Worm (Caenorhabditis elegans) whole organism, L4/young adult: ENCODE measurements around the gene trap-2.
A peak's percentile ranks its signal among the peaks of the same experiment; 100 is the strongest.

Experiments
- W03F9.2 ChIP-seq: fragments of 150-350 bp; optimal IDR thresholded peaks from 2 replicates; lab custom pipeline; 2014; ENCODE audit warnings: missing biosample characterization, missing genetic modification characterization
- dao-5 ChIP-seq: sonication (generic microtip); optimal IDR thresholded peaks from 2 replicates; lab custom pipeline; 2016; ENCODE audit warnings: missing genotype, missing genetic modification characterization, moderate library complexity, missing compliant biosample characterization
- him-1 ChIP-seq: sonication (generic microtip); optimal IDR thresholded peaks from 2 replicates; lab custom pipeline; 2016; ENCODE audit warnings: missing genotype, missing genetic modification reagents, missing genetic modification characterization, missing compliant biosample characterization

trap-2 gene

DNA sequence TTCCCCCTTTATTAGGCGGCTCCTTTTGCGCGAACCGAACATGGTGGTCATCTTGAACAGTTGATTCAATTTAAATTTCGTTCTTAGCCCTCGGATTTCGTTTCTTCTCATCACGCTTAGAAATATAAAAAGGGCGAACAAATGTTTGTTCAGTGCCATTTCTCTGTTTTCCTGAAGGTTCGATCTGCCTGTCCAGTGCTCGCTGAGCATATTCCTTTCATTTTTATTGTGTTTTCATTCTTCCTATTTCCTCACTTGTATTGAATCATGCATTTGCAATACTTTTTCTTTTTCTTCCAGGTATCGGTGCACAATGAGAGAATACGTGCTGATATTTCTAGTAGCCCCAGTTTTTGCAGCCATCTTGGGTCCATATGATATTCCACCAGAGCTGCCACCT, 9.6 kb upstream of the trap-2 start, which contains the start of gene nas-15:
Gene nas-15 (plus strand): TSS at position 301 of the 400 bp plus-strand sequence.
- TF ChIP-seq dao-5 (no peak), him-1 (tag; lab: Kevin White, UChicago) (no peak), W03F9.2 (no peak)

ce11 chrX:772184-772583, 4.3 kb upstream of the trap-2 start, which contains the start of gene T04G9.4:
TSS of gene T04G9.4 (plus strand) at chrX:772476.
- TF ChIP-seq him-1 (tag; lab: Kevin White, UChicago): no peak
- TF ChIP-seq dao-5: no peak
- no peak for TF ChIP-seq W03F9.2

DNA sequence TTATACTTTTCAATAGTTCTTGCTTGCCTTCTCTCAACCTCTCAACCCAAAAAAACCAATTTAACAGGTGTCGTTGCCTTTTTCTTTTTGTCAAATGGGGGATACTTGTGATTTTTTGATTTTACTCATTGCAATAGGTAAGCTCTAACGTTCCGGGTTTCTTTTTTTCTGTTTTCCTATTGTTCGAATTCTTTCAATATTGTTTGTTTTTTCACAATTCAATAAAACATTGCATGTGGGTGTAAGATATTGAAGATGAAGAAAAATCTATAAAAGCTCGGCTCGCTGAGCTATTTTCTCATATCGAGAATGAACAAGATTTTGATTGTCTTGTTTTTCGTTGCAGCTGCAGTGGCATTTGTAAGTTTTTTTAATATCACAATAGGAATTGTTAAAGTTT, 2.7 kb upstream of the trap-2 start, which contains the start of gene T04G9.7:
Gene T04G9.7 (plus strand): TSS at position 301 of the 400 bp plus-strand sequence.
- TF ChIP-seq him-1 (tag; lab: Kevin White, UChicago): no peak
- no peak for TF ChIP-seq W03F9.2
- TF ChIP-seq dao-5: no peak

DNA sequence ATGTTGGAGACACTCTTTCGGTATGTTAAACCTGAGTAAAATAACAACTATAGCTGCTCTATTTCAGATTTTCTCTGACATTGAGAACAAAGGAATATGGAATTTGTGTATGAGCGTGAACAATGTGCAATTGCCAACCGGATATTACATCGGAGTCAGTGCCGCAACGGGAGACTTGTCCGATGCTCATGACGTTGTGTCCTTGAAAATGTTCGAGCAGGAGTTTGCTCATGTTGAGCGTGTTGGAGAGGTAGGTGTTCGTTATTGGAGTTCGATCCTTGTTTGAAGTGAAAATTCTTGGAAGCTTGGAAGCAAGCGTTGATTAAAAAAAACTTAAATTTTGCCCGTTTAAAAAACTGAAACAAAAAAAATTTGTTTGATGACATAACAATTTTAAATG, 1.7 kb upstream of the trap-2 start:
- no peak for TF ChIP-seq W03F9.2
- TF ChIP-seq him-1 (tag; lab: Kevin White, UChicago): no peak
- no peak for TF ChIP-seq dao-5

- TF ChIP-seq him-1 (tag; lab: Kevin White, UChicago) (no peak), W03F9.2 (no peak), dao-5 (no peak)
These were observed 4.4 kb downstream of the trap-2 start, which contains the start of gene dyf-11 for ce11 chrX:763452-763851. TSS of gene dyf-11 (plus strand) at chrX:763752.

ce11 chrX:760579-760978, 7.3 kb downstream of the trap-2 start:
- TF ChIP-seq W03F9.2: no peak
- no peak for TF ChIP-seq him-1 (tag; lab: Kevin White, UChicago)
- no peak for TF ChIP-seq dao-5

DNA sequence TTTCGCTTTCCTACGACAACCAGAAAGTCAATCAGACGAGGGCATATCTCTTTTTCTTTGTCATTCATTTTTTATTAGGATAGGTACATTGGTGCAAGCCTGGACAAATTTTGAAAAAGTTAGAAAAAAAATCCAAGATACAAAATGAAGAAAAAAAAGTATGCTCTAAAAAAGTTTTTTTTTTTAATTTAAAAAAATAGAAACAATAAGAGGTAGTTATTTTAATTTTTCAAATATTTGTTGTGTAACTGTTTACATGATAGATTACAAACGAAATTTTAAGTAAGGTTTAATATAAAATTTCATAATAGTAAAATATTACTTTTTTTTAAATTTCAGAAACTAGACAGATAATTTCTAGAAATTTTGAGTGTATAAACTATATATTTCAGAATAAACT, 8.2 kb downstream of the trap-2 start, which contains the start of gene aex-3:
Gene aex-3 (minus strand): TSS at position 101 of the 400 bp plus-strand sequence.
- TF ChIP-seq W03F9.2 (no peak), dao-5 (no peak), him-1 (tag; lab: Kevin White, UChicago) (no peak)

ce11 chrX:748319-748718, 19.6 kb downstream of the trap-2 start:
- TF ChIP-seq him-1 (tag; lab: Kevin White, UChicago) (no peak), dao-5 (no peak), W03F9.2 (no peak)

- TF ChIP-seq dao-5 (no peak), W03F9.2 (no peak), him-1 (tag; lab: Kevin White, UChicago) (no peak)
These were observed 30.9 kb downstream of the trap-2 start for ce11 chrX:736989-737388.

- TF ChIP-seq dao-5 (no peak), him-1 (tag; lab: Kevin White, UChicago) (no peak)
These were observed 32.3 kb downstream of the trap-2 start, which contains the start of gene npr-19 for ce11 chrX:735572-735971. TSS of gene npr-19 (minus strand) at chrX:735672.

ce11 chrX:729062-729461, 38.8 kb downstream of the trap-2 start:
- TF ChIP-seq him-1 (tag; lab: Kevin White, UChicago) (no peak), dao-5 (no peak), W03F9.2 (no peak)

DNA sequence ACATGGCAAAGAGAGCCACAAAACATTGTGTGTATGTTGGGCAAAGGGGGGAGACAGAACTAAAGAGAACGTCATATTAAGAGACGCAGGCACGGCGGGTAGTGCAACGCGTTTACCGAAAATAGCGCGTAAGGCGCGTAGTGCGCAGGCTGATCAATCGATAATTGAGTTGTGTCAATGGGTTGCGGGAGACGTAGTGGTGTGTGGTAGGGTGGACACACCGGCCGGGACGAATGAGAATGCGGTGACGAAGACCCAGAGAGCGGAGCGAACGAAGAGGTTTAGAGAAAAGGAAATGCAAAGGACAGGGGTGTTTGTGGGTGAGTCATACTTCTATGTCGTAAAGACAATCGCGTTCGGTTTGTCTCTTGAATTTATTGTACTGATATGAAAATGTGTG, 40.1 kb downstream of the trap-2 start:
- TF ChIP-seq W03F9.2: peak; percentile 57
- TF ChIP-seq him-1 (tag; lab: Kevin White, UChicago): no peak

DNA sequence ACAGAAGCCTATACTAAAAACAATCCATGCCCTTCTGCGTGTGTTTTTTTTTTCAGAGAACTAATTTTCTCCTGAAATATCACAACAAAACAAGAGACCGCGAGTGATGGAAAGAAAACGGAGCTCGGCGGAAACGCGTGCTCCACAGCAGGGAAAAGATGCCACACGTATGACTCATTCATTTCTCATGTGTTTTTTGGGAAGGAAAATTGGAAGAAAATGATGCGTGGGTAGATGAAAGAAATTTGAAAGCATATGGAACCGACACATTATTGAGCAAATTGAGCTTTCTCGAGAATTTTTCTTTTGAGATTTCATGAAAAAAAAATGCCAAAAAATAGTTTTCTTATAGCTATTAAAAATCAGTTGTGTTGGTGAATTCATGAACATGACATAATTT, 41.6 kb downstream of the trap-2 start:
- TF ChIP-seq him-1 (tag; lab: Kevin White, UChicago): no peak
- TF ChIP-seq dao-5: no peak
- no peak for TF ChIP-seq W03F9.2

DNA sequence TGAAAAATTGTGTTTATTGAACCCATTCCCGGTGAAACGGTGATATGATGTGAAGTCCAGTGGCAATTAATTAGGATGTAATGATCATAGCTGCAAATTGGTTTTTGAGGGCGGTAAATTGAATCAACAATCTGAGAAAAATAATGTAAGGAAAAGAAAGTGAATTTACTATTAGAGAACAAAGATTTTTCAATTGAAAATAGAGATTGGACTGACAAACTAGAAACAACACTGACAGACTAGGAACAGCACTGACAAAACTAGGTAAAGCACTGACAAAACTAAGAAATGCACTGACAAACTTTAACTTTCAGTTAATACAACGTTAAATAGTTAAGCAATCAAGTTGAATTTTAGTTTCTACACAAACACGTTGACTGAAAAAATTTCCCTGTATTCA, 42.0 kb downstream of the trap-2 start, which contains the start of gene sli-1:
Gene sli-1 (minus strand): TSS at position 101 of the 400 bp plus-strand sequence.
- TF ChIP-seq him-1 (tag; lab: Kevin White, UChicago) (no peak), W03F9.2 (no peak), dao-5 (no peak)
